Worm (Caenorhabditis elegans): Measurements from ENCODE around the gene dlc-5.

The dlc-5 gene

DNA sequence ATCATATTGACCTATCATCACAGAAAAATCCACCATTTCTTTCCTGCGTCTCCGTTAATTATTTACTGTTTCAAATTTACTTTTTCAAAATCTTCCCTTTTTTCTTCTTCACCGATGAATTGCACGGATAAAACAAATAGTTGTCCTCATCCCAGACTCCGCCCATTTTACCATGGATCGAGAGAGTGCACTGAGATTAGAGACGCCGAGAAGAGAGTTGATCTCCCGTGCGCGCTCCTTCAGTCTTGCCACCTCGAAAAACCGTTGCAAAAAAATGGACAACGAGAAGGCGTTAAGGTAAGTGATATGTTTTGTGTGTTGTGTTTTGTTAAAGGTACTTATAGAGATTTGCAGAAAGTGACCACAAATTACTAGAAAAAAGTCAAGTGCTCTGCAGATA lies at the start of gene dlc-5:
dlc-5 (plus strand) TSS at position 154 of the 400 bp plus-strand sequence.
- no peak for TF ChIP-seq tbp1 (GFP tag; optimal IDR thresholded peaks at IDR 0.05)
- no peak for TF ChIP-seq lin-35 (GFP tag; optimal IDR thresholded peaks at IDR 0.05)
- no peak for TF ChIP-seq K11D2.4 (GFP tag; IDR thresholded peaks at IDR 0.05)
- no peak for TF ChIP-seq ccch-3 (GFP tag; optimal IDR thresholded peaks at IDR 0.05)
- no peak for TF ChIP-seq T07F8.4 (tag; optimal IDR thresholded peaks at IDR 0.05)
- TF ChIP-seq ZK185.1 (tag; optimal IDR thresholded peaks at IDR 0.05; ENCODE audit: poor library complexity, severe bottlenecking): no peak
- no peak for TF ChIP-seq lir-1 (GFP tag; conservative IDR thresholded peaks at IDR 0.05)
- no peak for TF ChIP-seq mcd-1 (GFP tag; IDR thresholded peaks at IDR 0.05)
- no peak for TF ChIP-seq F23B12.7 (tag; optimal IDR thresholded peaks at IDR 0.05; ENCODE audit: insufficient read depth)
- no peak for TF ChIP-seq mel-28 (tag; optimal IDR thresholded peaks at IDR 0.05; ENCODE audit: borderline replicate concordance)
- no peak for TF ChIP-seq efl-1 (GFP tag; optimal IDR thresholded peaks at IDR 0.05)
- no peak for TF ChIP-seq Y56A3A.18 (GFP tag; IDR thresholded peaks at IDR 0.05)
- TF ChIP-seq akir-1 (GFP tag; optimal IDR thresholded peaks at IDR 0.05): no peak
- TF ChIP-seq F39B2.1 (GFP tag; IDR thresholded peaks at IDR 0.05): no peak
- no peak for TF ChIP-seq B0019.2 (GFP tag; conservative IDR thresholded peaks at IDR 0.05)
- no peak for TF ChIP-seq egl-44 (GFP tag; IDR thresholded peaks at IDR 0.05)
- no peak for TF ChIP-seq madf-10 (tag; optimal IDR thresholded peaks at IDR 0.05)
- TF ChIP-seq B0035.1 (tag; optimal IDR thresholded peaks at IDR 0.05): no peak
- no peak for TF ChIP-seq madf-8 (GFP tag; conservative IDR thresholded peaks at IDR 0.05)
- TF ChIP-seq lin-26 (GFP tag; IDR thresholded peaks at IDR 0.05): no peak

DNA sequence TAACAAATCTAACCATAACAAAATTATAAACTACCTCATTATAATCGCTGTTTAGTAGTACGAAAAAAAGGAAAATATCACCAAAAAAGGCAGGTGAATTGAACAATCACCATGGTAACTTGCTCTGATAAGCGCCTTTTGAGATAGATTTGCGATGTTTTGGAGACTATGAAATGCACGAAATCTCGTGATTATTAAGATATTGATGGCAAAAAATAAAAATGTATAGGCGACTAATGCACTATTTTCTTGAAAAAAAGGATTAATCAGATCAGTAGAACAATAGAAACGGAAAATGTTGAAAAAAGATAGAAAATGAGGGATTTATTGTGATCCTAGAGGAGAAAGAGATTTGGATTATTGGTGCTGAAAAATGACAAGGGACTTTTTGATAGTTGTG lies 49.5 kb upstream of the dlc-5 start:
- TF ChIP-seq lir-1 (GFP tag; conservative IDR thresholded peaks at IDR 0.05) (no peak), F37B4.10 (GFP tag; IDR thresholded peaks at IDR 0.05) (no peak), Y79H2A.3 (GFP tag; conservative IDR thresholded peaks at IDR 0.05) (no peak), F57A8.1 (GFP tag; optimal IDR thresholded peaks at IDR 0.05) (no peak), attf-6 (GFP tag; IDR thresholded peaks at IDR 0.05) (no peak), T07F8.4 (tag; optimal IDR thresholded peaks at IDR 0.05) (no peak), C17E4.6 (GFP tag; IDR thresholded peaks at IDR 0.05) (no peak), F57C9.4 (tag; optimal IDR thresholded peaks at IDR 0.05) (no peak), athp-1 (tag; optimal IDR thresholded peaks at IDR 0.05) (no peak), ekl-4 (GFP tag; IDR thresholded peaks at IDR 0.05) (no peak), die-1 (tag; optimal IDR thresholded peaks at IDR 0.05) (no peak), rpc-1 (optimal IDR thresholded peaks at IDR 0.05) (no peak), rpc-1 (tag; optimal IDR thresholded peaks at IDR 0.05) (no peak), ztf-26 (tag; optimal IDR thresholded peaks at IDR 0.05) (no peak), let-607 (tag; optimal IDR thresholded peaks at IDR 0.05) (no peak), hmg-20 (GFP tag; IDR thresholded peaks at IDR 0.05) (no peak), him-1 (tag; optimal IDR thresholded peaks at IDR 0.05) (no peak), efl-1 (GFP tag; optimal IDR thresholded peaks at IDR 0.05) (no peak), lin-26 (GFP tag; IDR thresholded peaks at IDR 0.05) (no peak)

DNA sequence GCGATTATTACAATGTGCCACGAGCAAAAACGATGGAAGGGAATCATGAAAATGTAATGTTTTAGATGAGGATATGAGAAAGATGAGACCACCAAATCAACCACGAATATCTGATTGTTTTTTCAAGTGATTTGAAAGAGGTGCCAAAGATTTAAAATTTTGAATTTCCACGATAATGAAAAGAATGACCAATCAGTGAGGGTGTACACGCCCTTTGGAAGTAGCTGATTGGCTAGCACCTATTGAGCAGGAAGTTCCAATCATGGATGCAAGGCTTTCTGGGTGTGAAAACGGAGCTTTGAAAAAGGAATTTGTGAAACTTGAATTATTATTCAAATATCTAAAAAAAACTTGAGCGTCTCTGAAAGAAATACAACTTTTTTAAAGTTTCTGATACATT lies 46.4 kb upstream of the dlc-5 start:
- no peak for TF ChIP-seq ZK185.1 (tag; optimal IDR thresholded peaks at IDR 0.05; ENCODE audit: poor library complexity, severe bottlenecking)
- no peak for TF ChIP-seq hrde-1 (tag; optimal IDR thresholded peaks at IDR 0.05; ENCODE audit: borderline replicate concordance)
- no peak for TF ChIP-seq dox-1 (GFP tag; IDR thresholded peaks at IDR 0.05)
- TF ChIP-seq lag-1 (GFP tag; IDR thresholded peaks at IDR 0.05): no peak
- no peak for TF ChIP-seq hlh-26 (GFP tag; conservative IDR thresholded peaks at IDR 0.05)
- no peak for TF ChIP-seq dpff-1 (tag; optimal IDR thresholded peaks at IDR 0.05)
- no peak for TF ChIP-seq snpc-1.1 (tag; optimal IDR thresholded peaks at IDR 0.05; ENCODE audit: insufficient read depth)
- no peak for TF ChIP-seq T26A5.8 (tag; optimal IDR thresholded peaks at IDR 0.05)
- no peak for TF ChIP-seq K12H6.12 (tag; optimal IDR thresholded peaks at IDR 0.05)
- TF ChIP-seq madf-3 (GFP tag; IDR thresholded peaks at IDR 0.05): no peak
- no peak for TF ChIP-seq tbp1 (GFP tag; optimal IDR thresholded peaks at IDR 0.05)
- TF ChIP-seq ztf-18 (tag; optimal IDR thresholded peaks at IDR 0.05): no peak
- no peak for TF ChIP-seq sptf-2 (GFP tag; optimal IDR thresholded peaks at IDR 0.05)
- TF ChIP-seq nhr-90 (tag; optimal IDR thresholded peaks at IDR 0.05): no peak
- TF ChIP-seq Y95B8A.8 (GFP tag; IDR thresholded peaks at IDR 0.05): no peak
